Fruit fly (Drosophila melanogaster) whole organism, prepupa: Measurements from ENCODE around the gene CG6845.
A peak's percentile ranks its signal among the peaks of the same experiment; 100 is the strongest.

ENCODE experiments used
- CG10631 ChIP-seq: fragments of 200-800 bp; sonication (Bioruptor generic); optimal IDR thresholded peaks from 2 replicates; lab custom pipeline; 2016; ENCODE audit warnings: missing biosample characterization, missing genetic modification characterization
- CG10669 ChIP-seq: fragments of 200-800 bp; sonication (Bioruptor generic); optimal IDR thresholded peaks from 3 replicates; lab custom pipeline; 2018; ENCODE audit warnings: missing biosample characterization, mild to moderate bottlenecking, missing genetic modification characterization, moderate library complexity
- CG11294 ChIP-seq: fragments of 200-800 bp; sonication (Bioruptor generic); IDR thresholded peaks from 2 replicates; pipeline ENCODE4 v1.3.6; 2022; ENCODE audit warnings: missing biosample characterization, missing genetic modification characterization
- CG11902 ChIP-seq: fragments of 200-800 bp; sonication (Bioruptor generic); optimal IDR thresholded peaks from 3 replicates; lab custom pipeline; 2016; ENCODE audit warnings: missing biosample characterization, missing genetic modification characterization
- CG15336 ChIP-seq: fragments of 200-800 bp; sonication (Bioruptor generic); IDR thresholded peaks from 2 replicates; pipeline ENCODE4 v1.3.6; 2022; ENCODE audit warnings: missing biosample characterization, missing genetic modification characterization
- CG16779 ChIP-seq: fragments of 200-800 bp; sonication (Bioruptor generic); optimal IDR thresholded peaks from 3 replicates; lab custom pipeline; 2017; ENCODE audit warnings: missing biosample characterization, mild to moderate bottlenecking, missing genetic modification characterization
- CG3032 ChIP-seq: fragments of 200-800 bp; optimal IDR thresholded peaks from 2 replicates; lab custom pipeline; 2019; ENCODE audit warnings: missing biosample characterization, mild to moderate bottlenecking, missing genetic modification characterization, moderate library complexity
- CG32006 ChIP-seq: fragments of 200-800 bp; sonication (Bioruptor generic); optimal IDR thresholded peaks from 3 replicates; lab custom pipeline; 2017; ENCODE audit warnings: missing biosample characterization, mild to moderate bottlenecking, missing genetic modification characterization
- CG34406 ChIP-seq: fragments of 200-800 bp; sonication (Bioruptor generic); optimal IDR thresholded peaks from 3 replicates; lab custom pipeline; 2016; ENCODE audit warnings: missing biosample characterization, missing genetic modification characterization
- CG3919 ChIP-seq: fragments of 200-800 bp; sonication (Bioruptor generic); optimal IDR thresholded peaks from 3 replicates; lab custom pipeline; 2016; ENCODE audit warnings: missing biosample characterization, missing genetic modification characterization
- CG4318 ChIP-seq: fragments of 200-800 bp; sonication (Bioruptor generic); optimal IDR thresholded peaks from 3 replicates; lab custom pipeline; 2017; ENCODE audit warnings: missing biosample characterization, mild to moderate bottlenecking, missing genetic modification characterization
- CG6163 ChIP-seq: fragments of 200-800 bp; sonication (Bioruptor generic); IDR thresholded peaks from 3 replicates; pipeline ENCODE4 v1.3.6; 2022; ENCODE audit warnings: missing biosample characterization, missing genetic modification characterization
- CG6276 ChIP-seq: fragments of 200-800 bp; sonication (Bioruptor generic); optimal IDR thresholded peaks from 2 replicates; lab custom pipeline; 2017; ENCODE audit warnings: missing biosample characterization, mild to moderate bottlenecking, missing genetic modification characterization
- CG6792 ChIP-seq: fragments of 200-800 bp; sonication (Bioruptor generic); optimal IDR thresholded peaks from 3 replicates; lab custom pipeline; 2016; ENCODE audit warnings: missing biosample characterization, missing genetic modification characterization
- CG6808 ChIP-seq: fragments of 200-800 bp; sonication (Bioruptor generic); optimal IDR thresholded peaks from 3 replicates; lab custom pipeline; 2017; ENCODE audit warnings: missing biosample characterization, missing genetic modification characterization, mild to moderate bottlenecking, moderate library complexity, missing genetic modification reagents
- CG7368 ChIP-seq: fragments of 200-800 bp; sonication (Bioruptor generic); optimal IDR thresholded peaks from 3 replicates; lab custom pipeline; 2016; ENCODE audit warnings: missing biosample characterization, missing genetic modification characterization
- CG8319 ChIP-seq: fragments of 200-800 bp; sonication (Bioruptor generic); optimal IDR thresholded peaks from 3 replicates; lab custom pipeline; 2016; ENCODE audit warnings: missing biosample characterization, missing genetic modification characterization
- CG9139 ChIP-seq: fragments of 200-800 bp; sonication (Bioruptor generic); optimal IDR thresholded peaks from 3 replicates; lab custom pipeline; 2017; ENCODE audit warnings: missing biosample characterization, mild to moderate bottlenecking, missing genetic modification characterization
- Eip75B ChIP-seq: fragments of 200-800 bp; sonication (Bioruptor generic); optimal IDR thresholded peaks from 3 replicates; lab custom pipeline; 2016; ENCODE audit warnings: missing biosample characterization, missing genetic modification characterization
- Eip93F ChIP-seq: fragments of 200-800 bp; sonication (Bioruptor generic); optimal IDR thresholded peaks from 2 replicates; lab custom pipeline; 2016; ENCODE audit warnings: missing biosample characterization, mild to moderate bottlenecking, missing genetic modification characterization
- Ets21C ChIP-seq: fragments of 200-800 bp; sonication (Bioruptor generic); optimal IDR thresholded peaks from 3 replicates; lab custom pipeline; 2016; ENCODE audit warnings: missing biosample characterization, missing genetic modification characterization
- Ets96B ChIP-seq: fragments of 200-800 bp; optimal IDR thresholded peaks from 2 replicates; lab custom pipeline; 2019; ENCODE audit warnings: missing biosample characterization, mild to moderate bottlenecking, missing genetic modification characterization, moderate library complexity
- Hr38 ChIP-seq: sonication (Bioruptor generic); optimal IDR thresholded peaks from 2 replicates; lab custom pipeline; 2016; ENCODE audit warnings: missing biosample characterization, missing genetic modification characterization
- Hr39 ChIP-seq: fragments of 200-800 bp; sonication (Bioruptor generic); optimal IDR thresholded peaks from 2 replicates; lab custom pipeline; 2016; ENCODE audit warnings: missing biosample characterization, missing genetic modification characterization
- Met ChIP-seq: fragments of 200-800 bp; sonication (Bioruptor generic); optimal IDR thresholded peaks from 3 replicates; lab custom pipeline; 2016; ENCODE audit warnings: missing biosample characterization, missing genetic modification characterization
- Sox102F ChIP-seq: fragments of 200-800 bp; sonication (Bioruptor generic); optimal IDR thresholded peaks from 2 replicates; lab custom pipeline; 2016; ENCODE audit warnings: missing biosample characterization, mild to moderate bottlenecking, missing genetic modification characterization
- Sox14 ChIP-seq: fragments of 200-800 bp; sonication (Bioruptor generic); optimal IDR thresholded peaks from 3 replicates; lab custom pipeline; 2016; ENCODE audit warnings: missing biosample characterization, missing genetic modification characterization
- Sox15 ChIP-seq: fragments of 200-800 bp; sonication (Bioruptor generic); optimal IDR thresholded peaks from 3 replicates; lab custom pipeline; 2016; ENCODE audit warnings: missing biosample characterization, missing genetic modification characterization
- achi ChIP-seq: fragments of 200-800 bp; sonication (Bioruptor generic); optimal IDR thresholded peaks from 3 replicates; lab custom pipeline; 2016; ENCODE audit warnings: missing biosample characterization, missing genetic modification characterization
- cyc ChIP-seq: fragments of 200-800 bp; sonication (Bioruptor generic); optimal IDR thresholded peaks from 3 replicates; lab custom pipeline; 2016; ENCODE audit warnings: missing biosample characterization, missing genetic modification characterization
- eg ChIP-seq: fragments of 200-800 bp; sonication (Bioruptor generic); IDR thresholded peaks from 3 replicates; pipeline ENCODE4 v1.3.6; 2022; ENCODE audit warnings: missing biosample characterization, missing genetic modification characterization
- fd59A ChIP-seq: fragments of 200-800 bp; sonication (Bioruptor generic); optimal IDR thresholded peaks from 2 replicates; lab custom pipeline; 2017; ENCODE audit warnings: missing biosample characterization, mild to moderate bottlenecking, missing genetic modification characterization, missing genetic modification reagents
- fd85E ChIP-seq: fragments of 200-800 bp; sonication (Bioruptor generic); optimal IDR thresholded peaks from 3 replicates; lab custom pipeline; 2016; ENCODE audit warnings: missing biosample characterization, missing genetic modification characterization
- fkh ChIP-seq: fragments of 200-800 bp; sonication (Bioruptor generic); optimal IDR thresholded peaks from 3 replicates; lab custom pipeline; 2017; ENCODE audit warnings: missing biosample characterization, mild to moderate bottlenecking, missing genetic modification characterization, moderate library complexity
- lz ChIP-seq: fragments of 200-800 bp; sonication (Bioruptor generic); optimal IDR thresholded peaks from 3 replicates; lab custom pipeline; 2016; ENCODE audit warnings: missing biosample characterization, missing genetic modification characterization
- net ChIP-seq: fragments of 200-800 bp; sonication (Bioruptor generic); optimal IDR thresholded peaks from 3 replicates; lab custom pipeline; 2016; ENCODE audit warnings: missing biosample characterization, missing genetic modification characterization
- pdm3 ChIP-seq: fragments of 200-800 bp; sonication (Bioruptor generic); optimal IDR thresholded peaks from 3 replicates; lab custom pipeline; 2016; ENCODE audit warnings: missing biosample characterization, missing genetic modification characterization
- salr ChIP-seq, 2 experiments: fragments of 200-800 bp; sonication (Bioruptor generic); optimal IDR thresholded peaks; 3 replicates each; lab custom pipeline; 2016 to 2018; ENCODE audit warnings: missing biosample characterization in 2 of 2, missing genetic modification characterization in 2 of 2, mild to moderate bottlenecking in 1 of 2
- spab ChIP-seq: fragments of 200-800 bp; sonication (Bioruptor generic); optimal IDR thresholded peaks from 2 replicates; lab custom pipeline; 2017; ENCODE audit warnings: missing biosample characterization, mild to moderate bottlenecking, missing genetic modification characterization, missing genetic modification reagents
- ss ChIP-seq, 2 experiments: fragments of 200-800 bp; sonication (Bioruptor generic); optimal IDR thresholded peaks; 2 replicates in 1 of 2; 3 replicates in 1 of 2; lab custom pipeline; 2017 to 2018; ENCODE audit warnings: mild to moderate bottlenecking in 2 of 2, missing biosample characterization in 2 of 2, missing genetic modification characterization in 2 of 2, moderate library complexity in 1 of 2
- svp ChIP-seq: fragments of 200-800 bp; sonication (Bioruptor generic); peaks from one replicate; lab custom pipeline; 2016; ENCODE audit warnings: missing biosample characterization, missing genetic modification characterization
- vri ChIP-seq: fragments of 200-800 bp; sonication (Bioruptor generic); optimal IDR thresholded peaks from 3 replicates; lab custom pipeline; 2016; ENCODE audit warnings: missing biosample characterization, mild to moderate bottlenecking, missing genetic modification characterization

Gene CG6845

DNA sequence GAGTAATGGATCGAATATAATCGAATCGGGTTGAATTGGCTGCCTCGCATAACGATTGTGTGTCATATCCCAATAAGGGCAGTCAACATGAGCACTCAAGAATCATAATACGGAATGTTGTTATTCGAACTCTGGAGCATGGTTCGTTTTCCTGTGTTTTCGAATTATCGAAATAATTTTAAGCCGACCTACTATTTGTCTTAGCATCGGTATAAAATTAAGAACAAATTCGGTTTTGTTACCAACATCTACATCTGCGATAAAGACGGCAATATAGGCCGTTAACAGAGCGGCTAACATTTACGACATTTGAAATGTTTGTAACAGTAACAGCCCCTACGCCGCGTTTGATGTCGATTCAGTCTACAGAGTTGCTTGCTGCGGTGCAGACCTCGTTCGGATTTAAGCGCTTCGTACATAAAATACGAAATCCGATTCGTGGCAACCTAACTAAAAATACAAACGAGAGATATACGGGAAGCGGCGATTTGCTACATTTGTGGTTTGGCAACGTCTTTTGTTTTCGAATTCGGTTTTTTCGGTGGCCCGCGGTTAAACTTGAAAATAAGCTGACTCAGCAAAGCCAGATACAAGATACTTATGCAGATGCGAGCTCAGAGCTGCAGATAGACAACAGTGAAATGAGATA, 14.3 kb downstream of the CG6845 start (continued):
- no peak for TF ChIP-seq CG11294 (GFP tag; lab: Robert Waterston, UW)
- no peak for TF ChIP-seq CG7368 (GFP tag; lab: Kevin White, UChicago)
- TF ChIP-seq fd59A, result no peak
- no peak for TF ChIP-seq Met (GFP tag; lab: Kevin White, UChicago)
- TF ChIP-seq Sox102F (GFP tag; lab: Kevin White, UChicago), result peak; percentile 8
- no peak; the same call in 2 of the 3 replicates for TF ChIP-seq eg
- peak; percentile 47 for TF ChIP-seq vri
- TF ChIP-seq CG6276 (GFP tag; lab: Kevin White, UChicago), result no peak
- TF ChIP-seq fkh (GFP tag; lab: Kevin White, UChicago), result peak; percentile 24
- no peak for TF ChIP-seq CG9139 (GFP tag; lab: Kevin White, UChicago)
- TF ChIP-seq svp (GFP tag; lab: Kevin White, UChicago), result peak; percentile 75
- TF ChIP-seq Eip75B, result no peak
- TF ChIP-seq CG3032 (tag; lab: Kevin White, UChicago), result no peak
- no peak for TF ChIP-seq CG11902 (GFP tag; lab: Kevin White, UChicago)
- TF ChIP-seq CG15336 (GFP tag; lab: Robert Waterston, UW), result peak; percentile 22; the same call in 1 of the 2 replicates
- TF ChIP-seq pdm3 (GFP tag; lab: Kevin White, UChicago), result no peak
- no peak for TF ChIP-seq CG16779 (tag; lab: Kevin White, UChicago)
- TF ChIP-seq, all 60 proteins: peak for 12

DNA sequence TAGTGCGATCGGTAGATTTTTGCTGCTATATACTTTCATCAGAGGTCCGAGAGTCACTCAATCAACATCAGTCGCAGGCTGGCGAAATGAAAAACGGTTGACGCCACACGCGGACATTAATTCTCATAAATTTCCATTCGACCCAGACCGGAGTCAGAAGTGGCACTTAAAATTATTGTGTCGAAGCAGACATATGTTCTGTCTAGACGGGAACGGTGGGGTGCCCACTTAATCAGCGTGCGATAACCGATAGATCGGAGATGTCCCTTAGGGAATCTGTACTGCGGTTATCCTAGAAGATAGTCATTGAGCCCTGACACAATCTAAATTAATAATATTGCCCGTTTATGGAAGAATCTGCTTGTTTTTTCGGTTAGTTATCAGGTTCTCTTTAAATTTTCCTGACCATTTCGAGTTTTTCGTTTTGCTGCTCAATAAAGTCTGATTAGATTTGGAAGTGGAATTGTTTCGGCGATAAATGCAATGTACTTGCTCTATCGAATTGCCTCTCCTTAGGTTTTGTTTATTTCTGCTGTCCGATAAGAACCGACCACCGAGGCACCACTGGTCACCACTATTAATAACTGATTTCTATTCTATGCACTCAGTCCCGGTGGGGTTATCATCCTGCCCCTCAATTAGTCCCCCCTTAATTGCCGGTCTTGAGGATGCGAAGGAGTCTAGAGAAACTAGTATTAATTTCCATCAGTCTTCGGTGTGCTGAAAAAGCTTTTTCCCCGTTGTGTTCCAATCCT, 15.8 kb downstream of the CG6845 start:
- no peak for TF ChIP-seq net (GFP tag; lab: Kevin White, UChicago)

DNA sequence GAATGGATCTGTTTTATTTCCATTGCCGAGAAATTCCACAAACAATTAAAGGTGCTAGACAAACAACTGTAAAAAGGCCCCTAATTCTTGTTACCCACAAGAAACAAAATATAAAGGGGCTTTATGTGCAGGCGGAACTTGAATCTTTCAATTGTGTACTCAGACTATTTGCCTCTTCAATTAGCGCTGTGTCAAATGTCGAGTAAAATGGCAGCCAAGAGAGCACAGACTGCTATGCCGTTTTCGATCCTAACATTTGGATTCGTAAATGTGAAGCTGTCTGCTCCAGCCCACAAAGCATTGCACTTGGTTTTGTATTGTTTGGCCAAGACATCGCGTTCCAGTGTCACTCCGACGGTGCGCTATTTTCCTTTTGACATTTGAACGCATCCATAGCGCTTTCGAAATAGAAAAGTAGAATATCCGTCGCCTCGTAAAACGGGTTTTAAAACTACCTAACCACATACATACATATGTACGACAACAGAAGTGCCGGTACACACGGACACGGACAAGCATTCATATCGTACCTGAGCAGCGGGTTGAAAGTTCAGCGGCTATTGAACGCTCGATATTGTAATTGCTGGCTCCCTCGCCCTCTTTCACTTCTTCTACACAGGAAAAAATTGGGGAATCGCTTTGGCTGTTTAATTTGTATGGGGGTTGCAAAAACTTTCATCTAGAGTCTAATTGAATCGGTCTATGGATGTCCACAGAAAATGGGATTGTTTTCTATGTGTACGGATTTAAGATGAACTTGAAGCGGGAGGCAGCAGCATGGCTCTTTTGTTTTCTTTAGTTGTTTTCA, 20.0 kb downstream of the CG6845 start:
- TF ChIP-seq Eip93F (GFP tag; lab: Kevin White, UChicago) (no peak), cyc (GFP tag; lab: Kevin White, UChicago) (peak; percentile 46), Met (GFP tag; lab: Kevin White, UChicago) (peak; percentile 54), CG6792 (GFP tag; lab: Kevin White, UChicago) (peak; percentile 59), Sox15 (peak; percentile 9), CG10631 (GFP tag; lab: Kevin White, UChicago) (peak; percentile 57), spab (GFP tag; lab: Kevin White, UChicago) (no peak), Hr38 (GFP tag; lab: Kevin White, UChicago) (no peak), CG15336 (GFP tag; lab: Robert Waterston, UW) (peak; percentile 55), fd59A (peak; percentile 26), Sox14 (GFP tag; lab: Kevin White, UChicago) (peak; percentile 48), fkh (GFP tag; lab: Kevin White, UChicago) (peak; percentile 64), CG4318 (GFP tag; lab: Kevin White, UChicago) (no peak), Ets21C (GFP tag; lab: Kevin White, UChicago) (peak; percentile 33), CG34406 (GFP tag; lab: Kevin White, UChicago) (peak; percentile 21), ss (GFP tag; optimal IDR thresholded peaks at IDR 0.05; lab: Kevin White, UChicago) (peak; percentile 20 to 59), Sox102F (GFP tag; lab: Kevin White, UChicago) (peak; percentile 55), CG8319 (no peak), Hr39 (GFP tag; lab: Kevin White, UChicago) (peak; percentile 30), fd85E (GFP tag; lab: Kevin White, UChicago) (no peak), eg (0 out of 3 replicates have a peak, but pooled peaks have one; percentile 25), lz (GFP tag; lab: Kevin White, UChicago) (peak; percentile 54), salr (GFP tag; optimal IDR thresholded peaks at IDR 0.05; lab: Kevin White, UChicago) (peak in 1 of 2 experiments; percentile 23), CG3919 (peak; percentile 65), Ets96B (tag; lab: Kevin White, UChicago) (peak; percentile 45), Eip75B (peak; percentile 63), CG11902 (GFP tag; lab: Kevin White, UChicago) (peak; percentile 24), CG10669 (GFP tag; lab: Kevin White, UChicago) (peak; percentile 34), CG3032 (tag; lab: Kevin White, UChicago) (peak; percentile 29), CG6808 (GFP tag; lab: Kevin White, UChicago) (peak; percentile 32), CG7368 (GFP tag; lab: Kevin White, UChicago) (peak; percentile 46), CG6163 (GFP tag; lab: Robert Waterston, UW) (peak; percentile 67), CG32006 (GFP tag; lab: Kevin White, UChicago) (peak; percentile 67), achi (peak; percentile 34)
